Worm (Caenorhabditis elegans): ENCODE results near the gene sds-22.

DNA sequence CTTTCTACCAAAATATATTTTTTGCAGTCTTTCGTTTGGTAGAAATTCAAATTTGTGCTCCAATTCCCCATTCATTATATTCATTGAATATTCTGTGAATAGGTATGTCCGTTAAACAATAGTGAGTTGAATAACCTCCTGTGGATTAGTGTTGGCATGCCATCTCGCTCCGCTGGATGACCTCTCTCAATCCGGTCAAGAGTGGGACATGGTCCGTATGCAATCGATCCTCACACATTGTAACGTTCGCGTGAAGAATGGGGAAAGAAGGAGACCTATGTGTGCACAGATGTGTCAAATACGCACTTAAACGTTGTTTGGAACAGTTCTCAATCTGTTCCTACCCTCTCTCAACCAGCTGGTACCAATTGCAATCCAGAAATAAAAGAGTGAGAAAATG, 45.0 kb upstream of the sds-22 start:
- no peak for TF ChIP-seq ama-1 (optimal IDR thresholded peaks at IDR 0.05)
- no peak for TF ChIP-seq ttx-3 (tag; optimal IDR thresholded peaks at IDR 0.05)
- TF ChIP-seq lin-11 (tag; optimal IDR thresholded peaks at IDR 0.05) = no peak
- TF ChIP-seq C08G9.2 (tag; optimal IDR thresholded peaks at IDR 0.05) = no peak
- TF ChIP-seq dve-1 (tag; optimal IDR thresholded peaks at IDR 0.05) = no peak
- TF ChIP-seq fax-1 (tag; optimal IDR thresholded peaks at IDR 0.05) = no peak
- no peak for TF ChIP-seq K09A11.1 (tag; optimal IDR thresholded peaks at IDR 0.05; ENCODE audit: insufficient read depth)
- no peak for TF ChIP-seq madf-2 (tag; optimal IDR thresholded peaks at IDR 0.05)
- no peak for TF ChIP-seq nhr-11 (tag; optimal IDR thresholded peaks at IDR 0.05)
- TF ChIP-seq odd-2 (tag; optimal IDR thresholded peaks at IDR 0.05) = no peak

Data from whole organism, late embryonic.